Worm (Caenorhabditis elegans) whole organism, L4/young adult: ENCODE measurements around the gene oac-24.

ENCODE experiments used
- W03F9.2 ChIP-seq: fragments of 150-350 bp; optimal IDR thresholded peaks from 2 replicates; lab custom pipeline; 2014; ENCODE audit warnings: missing biosample characterization, missing genetic modification characterization
- dao-5 ChIP-seq: sonication (generic microtip); optimal IDR thresholded peaks from 2 replicates; lab custom pipeline; 2016; ENCODE audit warnings: missing genotype, missing genetic modification characterization, moderate library complexity, missing compliant biosample characterization
- him-1 ChIP-seq: sonication (generic microtip); optimal IDR thresholded peaks from 2 replicates; lab custom pipeline; 2016; ENCODE audit warnings: missing genotype, missing genetic modification reagents, missing genetic modification characterization, missing compliant biosample characterization

The oac-24 gene

DNA sequence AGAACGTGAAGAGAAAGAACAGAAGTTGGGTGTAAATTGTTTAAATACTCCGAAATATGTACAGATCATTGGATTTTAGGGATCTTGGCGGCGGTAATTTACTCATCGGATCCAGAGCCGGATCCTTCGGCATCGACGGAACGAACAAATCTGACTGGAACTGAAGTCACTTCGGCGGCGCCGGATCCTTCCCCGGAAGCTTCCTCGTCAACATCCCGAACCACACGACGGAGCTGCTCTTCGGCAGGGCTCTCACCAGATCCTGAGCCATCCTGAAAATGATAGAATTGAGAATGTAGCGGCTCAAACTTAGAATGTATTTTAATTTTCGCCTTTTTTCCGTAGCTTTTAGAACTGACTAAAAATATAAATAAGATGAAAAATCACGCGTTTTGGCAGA is 18.9 kb upstream of the oac-24 start:
- TF ChIP-seq him-1 (tag; lab: Kevin White, UChicago) (no peak), W03F9.2 (no peak), dao-5 (no peak)

DNA sequence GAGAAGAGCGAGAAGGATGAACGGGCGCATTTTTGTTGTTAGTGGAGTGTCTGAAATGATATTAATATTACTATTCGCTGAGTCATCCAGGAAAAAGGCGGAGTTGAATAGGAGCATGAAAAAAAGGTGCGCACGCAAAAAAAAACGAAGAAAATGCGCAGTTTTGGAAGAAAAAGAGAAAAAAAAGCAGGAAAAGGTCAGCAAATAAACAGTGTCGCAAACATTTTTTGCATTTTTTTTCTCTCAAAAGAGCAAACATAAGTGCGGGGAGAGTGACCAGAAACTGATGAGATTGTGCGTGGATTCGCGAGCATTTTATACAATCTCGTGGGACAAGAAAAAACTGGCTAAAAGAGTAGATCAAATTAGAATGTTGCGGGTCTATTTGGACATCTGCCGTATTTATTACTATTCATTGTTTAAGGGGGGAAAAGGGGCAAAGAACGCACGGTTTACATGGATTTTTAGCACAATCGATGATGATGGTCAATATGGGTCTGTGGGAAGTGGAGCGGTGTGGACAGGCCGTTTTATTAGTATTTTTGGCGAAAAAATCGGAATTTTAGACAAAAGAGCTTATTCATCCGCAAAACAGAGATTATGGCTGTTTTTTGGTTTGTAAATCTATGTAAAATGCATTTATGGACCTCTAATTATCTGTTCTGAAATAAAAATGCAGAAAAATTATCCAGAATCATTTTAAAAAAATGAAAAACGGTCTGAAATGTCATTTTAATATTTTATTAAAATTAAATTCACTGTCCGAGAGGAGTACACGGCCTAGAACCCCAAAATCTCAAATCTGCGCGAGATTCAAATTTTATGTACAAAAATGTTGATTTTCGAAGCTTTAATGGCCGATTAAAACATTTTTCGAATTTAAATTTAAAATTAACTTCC is 17.9 kb upstream of the oac-24 start, which contains the start of gene cpg-8:
cpg-8 (minus strand) TSS at position 51 of the 900 bp plus-strand sequence.
- TF ChIP-seq W03F9.2 (no peak), dao-5 (no peak), him-1 (tag; lab: Kevin White, UChicago) (no peak)

DNA sequence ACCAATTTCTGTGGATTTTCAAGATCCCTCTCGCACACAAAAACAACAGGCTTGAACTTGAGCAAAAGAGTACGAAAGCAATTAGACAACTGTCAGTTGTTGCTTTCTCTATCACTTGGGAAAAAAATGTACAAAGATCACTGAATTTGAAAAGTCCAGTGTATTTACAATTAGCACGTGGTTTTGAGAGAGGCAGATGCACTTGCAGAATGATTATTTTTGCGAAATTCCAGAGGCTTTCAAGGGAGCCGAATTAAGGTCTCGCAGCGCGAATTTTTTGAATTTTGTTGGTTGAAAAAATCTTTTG is 17.3 kb upstream of the oac-24 start:
- TF ChIP-seq W03F9.2 (no peak), him-1 (tag; lab: Kevin White, UChicago) (no peak), dao-5 (no peak)

DNA sequence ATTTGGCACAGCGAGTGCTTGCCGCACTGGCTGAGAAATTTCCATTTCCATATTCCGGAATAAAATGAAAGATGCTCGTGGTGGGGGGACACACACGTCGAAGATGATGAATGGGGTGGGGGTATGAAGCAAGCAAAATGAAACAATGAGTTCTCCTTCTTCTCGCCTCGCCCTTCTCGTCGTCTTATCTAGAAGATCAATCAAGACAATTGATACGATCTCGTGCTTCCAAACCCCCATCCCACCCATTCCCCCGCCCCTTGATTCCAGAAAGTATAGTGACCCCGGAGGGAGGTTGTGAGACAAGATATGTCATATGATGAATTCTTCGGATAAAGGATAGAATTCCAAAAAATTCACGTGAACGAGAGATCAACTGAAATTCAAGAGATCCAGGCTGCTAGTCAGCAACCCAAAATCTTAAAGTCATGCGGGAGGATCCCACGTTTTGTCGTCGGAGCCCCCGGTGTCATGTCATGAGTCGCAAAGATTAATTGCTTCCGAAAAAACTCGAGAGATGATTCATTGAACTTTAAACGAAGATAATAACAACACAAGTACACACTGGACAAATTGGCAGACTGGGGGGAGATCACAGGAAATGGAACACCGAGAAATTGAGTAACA is 16.0 kb upstream of the oac-24 start:
- no peak for TF ChIP-seq dao-5
- no peak for TF ChIP-seq W03F9.2
- no peak for TF ChIP-seq him-1 (tag; lab: Kevin White, UChicago)

DNA sequence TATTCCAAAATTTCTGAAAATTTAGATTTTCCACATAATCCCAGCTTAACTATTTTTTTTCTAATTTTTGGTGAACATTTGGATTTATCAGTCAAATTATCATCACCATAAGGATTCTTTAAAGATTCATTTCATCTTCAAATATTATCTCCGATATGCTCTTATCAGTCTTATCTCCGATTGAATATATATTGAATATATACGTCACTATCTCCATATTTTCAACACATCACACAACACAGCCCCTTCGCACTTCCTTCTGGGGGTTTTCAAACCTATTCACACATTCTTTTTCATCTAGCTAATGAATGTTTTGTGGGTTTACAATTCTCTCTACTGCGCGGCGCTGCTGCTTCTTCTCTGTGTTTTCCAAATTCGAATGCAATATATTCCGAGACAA is 11.9 kb upstream of the oac-24 start:
- TF ChIP-seq W03F9.2 (no peak), dao-5 (no peak), him-1 (tag; lab: Kevin White, UChicago) (no peak)

DNA sequence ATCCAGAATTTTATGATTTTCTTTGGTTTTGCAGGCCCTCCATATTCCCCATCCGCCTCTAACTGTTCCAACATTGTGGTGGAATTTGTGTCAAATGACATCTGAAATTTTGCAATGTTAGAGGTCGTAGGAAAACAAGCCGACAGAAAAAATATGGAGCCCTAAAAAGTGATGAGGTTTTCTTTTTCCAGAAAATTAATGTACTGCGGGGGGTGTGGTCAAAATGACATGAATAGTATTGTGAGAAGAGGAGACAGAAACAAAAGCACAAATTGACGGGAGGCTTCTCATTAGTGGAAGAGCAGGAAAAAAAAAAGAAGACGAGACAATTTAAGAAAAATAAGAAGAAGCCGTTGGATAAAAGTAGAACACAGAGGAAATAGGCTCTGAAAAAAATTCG is 10.4 kb upstream of the oac-24 start, which contains the start of gene ZC266.1:
ZC266.1 (minus strand) TSS at position 101 of the 400 bp plus-strand sequence.
- TF ChIP-seq him-1 (tag; lab: Kevin White, UChicago) (no peak), W03F9.2 (no peak), dao-5 (no peak)

DNA sequence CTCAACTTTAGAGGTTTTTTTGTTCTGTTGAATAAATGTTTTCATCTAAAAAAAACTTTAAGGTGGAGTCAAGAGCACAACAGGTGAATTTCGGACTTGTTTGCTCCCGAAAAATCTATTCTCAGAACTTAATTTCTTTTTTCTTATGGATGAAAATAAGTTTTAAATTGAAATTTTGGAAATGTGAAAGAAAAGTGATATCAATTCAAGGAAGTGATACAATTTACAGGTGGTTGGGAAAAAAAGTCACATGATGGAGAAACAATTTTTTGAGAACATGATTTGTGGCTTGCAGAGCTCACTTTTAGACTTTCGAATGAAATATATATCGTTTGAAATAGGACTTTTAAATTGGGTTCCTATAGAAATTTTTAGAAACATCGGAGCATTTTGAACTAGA is 2.9 kb upstream of the oac-24 start:
- TF ChIP-seq him-1 (tag; lab: Kevin White, UChicago) (no peak), W03F9.2 (no peak), dao-5 (no peak)

DNA sequence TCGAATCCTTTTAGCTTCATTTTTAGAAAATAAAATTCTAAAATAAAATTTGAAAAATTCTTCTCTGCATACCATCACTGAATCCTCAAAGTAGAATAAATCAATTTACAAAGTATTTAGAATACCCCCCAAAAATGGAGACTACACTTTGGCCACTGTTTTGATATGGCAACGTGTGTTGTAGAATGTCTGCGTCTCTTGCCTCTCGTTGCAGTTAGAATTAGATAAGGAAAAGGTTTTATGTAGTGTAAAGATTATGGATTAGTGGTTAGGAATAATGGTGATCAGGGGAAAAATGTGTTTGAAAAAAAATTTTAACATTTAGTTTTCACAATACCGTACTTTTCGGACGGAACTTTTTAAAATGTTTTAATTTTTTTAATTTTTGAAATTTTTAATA is 9.4 kb downstream of the oac-24 start, which contains the start of gene prx-6:
prx-6 (minus strand) TSS at position 129 of the 400 bp plus-strand sequence.
- TF ChIP-seq dao-5 (no peak), him-1 (tag; lab: Kevin White, UChicago) (no peak), W03F9.2 (no peak)

DNA sequence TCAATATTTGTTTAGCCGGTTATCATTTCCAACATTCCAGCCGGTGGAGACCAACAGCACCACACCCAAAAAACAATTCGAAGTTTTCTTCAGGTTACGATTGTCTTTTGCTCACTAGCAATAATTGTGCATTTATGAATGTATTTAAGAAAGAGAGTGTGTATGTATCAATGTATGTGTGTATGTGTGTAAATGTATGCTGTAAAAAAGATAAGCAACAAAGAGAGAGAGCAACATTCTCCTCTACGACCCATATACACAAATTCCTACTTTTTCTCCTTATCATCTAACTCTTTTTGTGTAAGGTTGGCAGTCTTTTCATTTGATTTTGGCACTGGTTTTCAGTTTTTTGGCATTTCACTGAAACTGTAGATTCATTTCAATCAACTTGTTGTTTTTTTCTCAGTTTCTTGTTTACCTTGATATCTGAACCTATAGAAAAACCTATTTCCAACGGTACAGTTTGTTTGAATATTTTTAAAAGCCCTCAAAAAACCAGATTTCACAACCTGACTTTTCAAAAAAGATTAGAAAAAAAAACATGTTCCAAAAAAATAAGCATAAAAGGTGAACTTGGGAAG is 10.4 kb downstream of the oac-24 start:
- no peak for TF ChIP-seq him-1 (tag; lab: Kevin White, UChicago)

DNA sequence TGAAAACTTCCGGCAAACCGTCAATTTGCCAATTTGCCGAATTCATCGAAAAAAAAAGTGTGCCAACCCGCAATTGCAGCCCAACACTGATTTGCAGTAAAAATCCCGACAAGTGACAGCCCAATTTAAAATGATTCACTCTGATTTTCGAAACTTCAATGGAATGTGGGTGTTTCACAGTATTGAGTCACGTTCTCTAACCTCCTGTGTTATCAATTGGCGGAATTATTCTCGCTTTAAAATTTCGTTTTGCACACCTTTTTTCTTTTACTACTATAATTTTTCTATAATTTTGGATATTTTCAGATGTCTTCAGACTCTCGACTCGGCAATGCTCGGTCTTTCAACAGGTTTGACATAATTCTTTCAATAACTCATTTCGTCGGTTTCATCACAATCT is 11.8 kb downstream of the oac-24 start, which contains the start of gene F39G3.5:
F39G3.5 (plus strand) TSS at position 301 of the 400 bp plus-strand sequence.
- no peak for TF ChIP-seq W03F9.2
- no peak for TF ChIP-seq dao-5
- TF ChIP-seq him-1 (tag; lab: Kevin White, UChicago): no peak

DNA sequence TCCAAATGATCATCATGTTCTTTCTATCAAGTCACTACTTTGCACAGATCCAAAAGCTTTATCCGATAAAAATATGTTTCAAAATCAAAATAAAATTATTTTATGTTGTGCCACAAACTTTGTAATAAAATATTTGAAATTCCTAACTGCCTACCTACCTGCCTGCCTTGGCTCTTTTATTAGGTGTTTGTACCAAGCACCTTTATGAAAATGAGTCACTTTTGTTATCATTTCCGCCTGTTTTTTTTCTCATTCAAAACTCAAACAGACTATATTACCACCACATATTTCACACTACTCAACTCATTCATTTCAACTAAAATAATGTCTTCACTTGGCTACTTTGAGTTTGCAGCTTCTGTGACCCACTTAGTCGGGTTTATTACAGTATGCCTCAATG is 13.9 kb downstream of the oac-24 start, which contains the start of gene F39G3.4:
F39G3.4 (plus strand) TSS at position 301 of the 400 bp plus-strand sequence.
- no peak for TF ChIP-seq dao-5
- TF ChIP-seq W03F9.2: no peak

DNA sequence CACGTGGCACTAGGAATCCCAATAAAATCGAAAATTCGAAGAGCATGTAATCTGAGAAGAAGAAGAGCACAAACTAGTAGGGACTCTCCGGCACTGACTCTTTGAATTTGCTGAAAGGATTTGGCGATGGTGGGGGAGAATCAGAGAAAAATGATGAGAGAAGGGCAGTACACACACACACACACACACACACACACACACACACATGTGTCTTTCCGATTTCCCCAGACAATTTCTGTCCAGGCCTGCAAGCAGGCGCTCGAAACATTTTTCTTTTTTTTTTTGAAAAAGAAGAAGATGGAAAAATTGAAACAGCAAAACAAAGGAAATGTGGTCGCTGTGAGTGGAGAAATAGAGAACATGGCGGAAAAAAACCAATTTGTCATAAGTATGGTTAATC is 19.5 kb downstream of the oac-24 start, which contains the start of gene tig-2:
tig-2 (minus strand) TSS at position 87 of the 400 bp plus-strand sequence.
- TF ChIP-seq W03F9.2: no peak
- no peak for TF ChIP-seq dao-5
- TF ChIP-seq him-1 (tag; lab: Kevin White, UChicago): no peak

DNA sequence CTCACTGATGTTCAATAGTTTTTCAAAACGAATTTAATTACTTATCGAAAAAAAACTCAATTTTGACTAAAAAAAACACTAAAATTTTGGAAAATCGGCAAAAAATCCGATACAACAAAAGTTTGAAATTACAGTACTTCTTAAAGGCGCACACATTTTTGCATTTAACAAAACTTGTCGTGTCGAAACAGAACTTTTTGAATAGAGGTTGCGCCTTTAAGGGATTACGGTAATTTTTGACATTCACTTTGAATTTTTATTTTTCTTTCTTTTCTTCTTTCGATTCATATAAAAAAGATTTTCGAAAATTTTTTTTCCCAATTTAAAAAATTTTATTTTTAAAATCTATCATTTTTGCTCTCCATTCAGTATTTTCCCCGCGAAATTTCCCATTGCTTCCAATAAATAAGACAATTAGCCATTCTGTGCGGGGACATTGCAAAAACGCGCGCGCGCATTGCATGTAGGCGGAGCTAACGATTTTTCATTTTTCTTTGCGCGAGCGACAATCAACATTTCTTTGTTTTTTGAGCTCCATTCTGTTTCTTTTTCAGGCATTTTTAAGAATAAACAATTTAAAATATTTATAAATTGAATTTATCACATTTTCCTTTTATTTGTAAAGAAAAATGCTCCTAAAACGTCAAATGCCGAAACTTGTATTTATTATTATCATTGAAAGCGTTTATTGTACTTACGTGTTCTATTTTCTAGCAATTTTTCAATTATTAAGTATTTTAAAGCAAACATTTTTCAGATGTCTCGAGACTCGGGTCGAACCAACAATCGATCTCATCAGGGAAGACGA is 20.8 kb downstream of the oac-24 start, which contains the start of gene F39G3.3:
F39G3.3 (plus strand) TSS at position 758 of the 808 bp plus-strand sequence.
- TF ChIP-seq W03F9.2 (peak; percentile 58), dao-5 (no peak), him-1 (tag; lab: Kevin White, UChicago) (peak; percentile 11)

DNA sequence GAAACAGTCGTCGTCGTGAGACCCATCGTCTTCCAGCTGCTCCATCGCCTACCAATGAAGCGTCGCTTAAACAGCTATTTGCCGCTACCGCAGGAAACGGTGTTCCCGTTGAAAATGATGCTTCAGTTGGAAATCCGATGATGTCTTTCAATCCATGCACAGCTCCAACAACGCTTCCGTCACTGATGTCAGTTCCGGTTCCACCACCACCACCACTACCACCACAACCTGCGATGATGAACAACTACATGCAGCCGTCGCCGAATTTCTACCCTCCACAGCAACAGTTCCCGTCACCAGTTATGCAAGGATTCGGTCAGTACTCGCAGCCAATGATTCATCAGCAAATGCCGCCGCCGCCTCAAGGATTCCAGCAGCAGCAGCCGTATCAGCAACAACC is 23.4 kb downstream of the oac-24 start:
- no peak for TF ChIP-seq him-1 (tag; lab: Kevin White, UChicago)
- no peak for TF ChIP-seq W03F9.2
- TF ChIP-seq dao-5: no peak
